Fruit fly (Drosophila melanogaster): ENCODE results near the gene Rb97D.

Gene Rb97D

dm6 chr3R:26899982-26900381 lies 24.4 kb upstream of the Rb97D start (continued):
- TF ChIP-seq bsh (GFP tag; optimal IDR thresholded peaks at IDR 0.05): peak in 1 of 2 experiments; percentile 76
- TF ChIP-seq Mrtf (GFP tag; IDR thresholded peaks at IDR 0.05): no peak
- TF ChIP-seq ftz-f1 (GFP tag; optimal IDR thresholded peaks at IDR 0.05): no peak
- TF ChIP-seq PHDP (tag; optimal IDR thresholded peaks at IDR 0.05): peak; percentile 11
- TF ChIP-seq h (optimal IDR thresholded peaks at IDR 0.05): no peak
- TF ChIP-seq sr (GFP tag; IDR thresholded peaks at IDR 0.05): no peak
- TF ChIP-seq jing (GFP tag; optimal IDR thresholded peaks at IDR 0.05): peak; percentile 25
- peak; percentile 45 for TF ChIP-seq CG7839 (tag; optimal IDR thresholded peaks at IDR 0.05)
- TF ChIP-seq pb (GFP tag; optimal IDR thresholded peaks at IDR 0.05): no peak
- peak; percentile 11 for TF ChIP-seq lilli (GFP tag; optimal IDR thresholded peaks at IDR 0.05)
- TF ChIP-seq CG1529 (GFP tag; optimal IDR thresholded peaks at IDR 0.05): peak; percentile 13
- peak; percentile 13; the same call in 1 of the 3 replicates for TF ChIP-seq CG34422 (GFP tag; IDR thresholded peaks at IDR 0.05)
- peak; percentile 49 for TF ChIP-seq tin (GFP tag; optimal IDR thresholded peaks at IDR 0.05)
- peak; percentile 9 for TF ChIP-seq ind (GFP tag; optimal IDR thresholded peaks at IDR 0.05)
- TF ChIP-seq tgo (GFP tag; IDR thresholded peaks at IDR 0.05): peak; percentile 48; the same call in 2 of the 3 replicates
- no peak for TF ChIP-seq pan (optimal IDR thresholded peaks at IDR 0.05)
- TF ChIP-seq pan (GFP tag; optimal IDR thresholded peaks at IDR 0.05 in 1 of 2, IDR thresholded peaks at IDR 0.05 in 1 of 2): peak in 1 of 2 experiments; percentile 65
- peak; percentile 48; the same call in 1 of the 3 replicates for TF ChIP-seq H15 (GFP tag; IDR thresholded peaks at IDR 0.05)
- peak; percentile 49; the same call in 1 of the 2 replicates for TF ChIP-seq CG10959 (GFP tag; IDR thresholded peaks at IDR 0.05)
- TF ChIP-seq MBD-R2 (GFP tag; IDR thresholded peaks at IDR 0.05): no peak
- TF ChIP-seq prd (optimal IDR thresholded peaks at IDR 0.05): no peak
- peak; percentile 69; the same call in 2 of the 3 replicates for TF ChIP-seq prd (GFP tag; IDR thresholded peaks at IDR 0.05)
- 0 out of 2 replicates have a peak, but pooled peaks have one; percentile 13 for TF ChIP-seq CG11247 (GFP tag; IDR thresholded peaks at IDR 0.05)
- peak; percentile 69 for TF ChIP-seq row (GFP tag; IDR thresholded peaks at IDR 0.05)
- peak; percentile 28 for TF ChIP-seq CG14710 (tag; optimal IDR thresholded peaks at IDR 0.05)
- TF ChIP-seq ham (GFP tag; IDR thresholded peaks at IDR 0.05): no peak
- peak; percentile 73 for TF ChIP-seq CG17328 (GFP tag; IDR thresholded peaks at IDR 0.05)
- TF ChIP-seq nerfin-2 (GFP tag; IDR thresholded peaks at IDR 0.05; ENCODE audit: partially characterized antibody): no peak
- no peak for TF ChIP-seq HLH4C (GFP tag; IDR thresholded peaks at IDR 0.05; ENCODE audit: partially characterized antibody)
- TF ChIP-seq GATAe (GFP tag; conservative IDR thresholded peaks at IDR 0.05): no peak
- no peak for TF ChIP-seq hth (optimal IDR thresholded peaks at IDR 0.05)
- no peak for TF ChIP-seq trh (GFP tag; optimal IDR thresholded peaks at IDR 0.05)
- TF ChIP-seq CG18619 (GFP tag; optimal IDR thresholded peaks at IDR 0.05): no peak
- TF ChIP-seq az2 (GFP tag; optimal IDR thresholded peaks at IDR 0.05): peak; percentile 65
- TF ChIP-seq hkb (optimal IDR thresholded peaks at IDR 0.05): no peak
- 0 out of 2 replicates have a peak, but pooled peaks have one; percentile 28 for TF ChIP-seq hkb (GFP tag; IDR thresholded peaks at IDR 0.05)
- no peak for TF ChIP-seq CG15073 (GFP tag; optimal IDR thresholded peaks at IDR 0.05)
- peak; percentile 65 for TF ChIP-seq oc (tag; optimal IDR thresholded peaks at IDR 0.05)
- no peak for TF ChIP-seq CG7928 (GFP tag; optimal IDR thresholded peaks at IDR 0.05)
- peak; percentile 67 for TF ChIP-seq CG17359 (tag; optimal IDR thresholded peaks at IDR 0.05)
- peak; percentile 28 for TF ChIP-seq CoRest (tag; optimal IDR thresholded peaks at IDR 0.05)
- no peak for TF ChIP-seq Oaz (GFP tag; IDR thresholded peaks at IDR 0.05)
- peak; percentile 56 for TF ChIP-seq CG6689 (GFP tag; IDR thresholded peaks at IDR 0.05)
- peak; percentile 23 for TF ChIP-seq Sox100B (GFP tag; optimal IDR thresholded peaks at IDR 0.05)
- peak; percentile 23 for TF ChIP-seq Hr3 (GFP tag; optimal IDR thresholded peaks at IDR 0.05)
- peak in 1 of 2 experiments; percentile 44 for TF ChIP-seq dpn (GFP tag; optimal IDR thresholded peaks at IDR 0.05)
- peak; percentile 44; the same call in 1 of the 2 replicates for TF ChIP-seq CG31441 (GFP tag; IDR thresholded peaks at IDR 0.05)
- no peak for TF ChIP-seq CG7786 (GFP tag; optimal IDR thresholded peaks at IDR 0.05)
- TF ChIP-seq run (tag; optimal IDR thresholded peaks at IDR 0.05): no peak
- TF ChIP-seq ATbp (GFP tag; optimal IDR thresholded peaks at IDR 0.05): peak; percentile 40
- no peak for TF ChIP-seq Bteb2 (GFP tag; optimal IDR thresholded peaks at IDR 0.05)
- peak; percentile 43 for TF ChIP-seq dmrt11E (tag; optimal IDR thresholded peaks at IDR 0.05)
- TF ChIP-seq CG17361 (GFP tag; IDR thresholded peaks at IDR 0.05): peak; percentile 66
